Fruit fly (Drosophila melanogaster): Measurements from ENCODE around the gene CkIIalpha-i1.

DNA sequence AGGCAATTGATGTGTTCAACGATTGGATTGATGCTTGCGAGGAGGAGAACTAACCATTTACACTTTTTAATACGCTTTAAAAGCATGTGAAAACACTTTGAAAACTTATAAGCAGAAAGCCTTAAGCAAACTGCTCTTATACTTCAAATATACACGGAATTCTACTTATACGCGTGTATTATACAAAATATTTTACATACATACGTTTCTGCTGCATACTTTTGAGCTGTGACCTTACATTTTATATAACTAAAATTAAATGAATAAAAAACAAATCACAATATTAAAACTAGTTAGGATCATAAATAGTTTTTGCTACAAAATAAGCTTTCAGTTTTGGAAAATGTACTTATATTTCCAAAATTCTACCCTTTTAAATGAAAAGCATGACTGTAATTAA lies 8.1 kb upstream of the CkIIalpha-i1 start:
- TF ChIP-seq CG6854 (GFP tag; optimal IDR thresholded peaks at IDR 0.05): no peak
- TF ChIP-seq CG1621 (tag; optimal IDR thresholded peaks at IDR 0.05): no peak

Data from whole organism, prepupa.